Fruit fly (Drosophila melanogaster) whole organism, prepupa: Measurements from ENCODE around the gene Cpr65Au.
"Not testable (repeated sequence)": the region's sequence is repeated elsewhere in the genome, so short reads cannot be mapped to it uniquely, and the experiment has no call there.

Experiments used
- Blimp-1 ChIP-seq: fragments of 200-800 bp; sonication (Bioruptor generic); optimal IDR thresholded peaks from 3 replicates; lab custom pipeline; 2017; ENCODE audit warnings: missing biosample characterization, missing genetic modification characterization, mild to moderate bottlenecking, moderate library complexity, missing genetic modification reagents
- CG15336 ChIP-seq: fragments of 200-800 bp; sonication (Bioruptor generic); IDR thresholded peaks from 2 replicates; pipeline ENCODE4 v1.3.6; 2022; ENCODE audit warnings: missing biosample characterization, missing genetic modification characterization
- CG1621 ChIP-seq: fragments of 200-800 bp; sonication (Bioruptor generic); optimal IDR thresholded peaks from 3 replicates; lab custom pipeline; 2018; ENCODE audit warnings: missing biosample characterization, mild to moderate bottlenecking, missing genetic modification characterization
- CG32006 ChIP-seq: fragments of 200-800 bp; sonication (Bioruptor generic); optimal IDR thresholded peaks from 3 replicates; lab custom pipeline; 2017; ENCODE audit warnings: missing biosample characterization, mild to moderate bottlenecking, missing genetic modification characterization
- CG3919 ChIP-seq: fragments of 200-800 bp; sonication (Bioruptor generic); optimal IDR thresholded peaks from 3 replicates; lab custom pipeline; 2016; ENCODE audit warnings: missing biosample characterization, missing genetic modification characterization
- CG6276 ChIP-seq: fragments of 200-800 bp; sonication (Bioruptor generic); optimal IDR thresholded peaks from 2 replicates; lab custom pipeline; 2017; ENCODE audit warnings: missing biosample characterization, mild to moderate bottlenecking, missing genetic modification characterization
- CG6808 ChIP-seq: fragments of 200-800 bp; sonication (Bioruptor generic); optimal IDR thresholded peaks from 3 replicates; lab custom pipeline; 2017; ENCODE audit warnings: missing biosample characterization, missing genetic modification characterization, mild to moderate bottlenecking, moderate library complexity, missing genetic modification reagents
- CG7368 ChIP-seq: fragments of 200-800 bp; sonication (Bioruptor generic); optimal IDR thresholded peaks from 3 replicates; lab custom pipeline; 2016; ENCODE audit warnings: missing biosample characterization, missing genetic modification characterization
- CG8319 ChIP-seq: fragments of 200-800 bp; sonication (Bioruptor generic); optimal IDR thresholded peaks from 3 replicates; lab custom pipeline; 2016; ENCODE audit warnings: missing biosample characterization, missing genetic modification characterization
- CG8632 ChIP-seq: fragments of 200-800 bp; sonication (Bioruptor generic); optimal IDR thresholded peaks from 3 replicates; lab custom pipeline; 2016; ENCODE audit warnings: missing biosample characterization, missing genetic modification characterization
- Eip78C ChIP-seq: fragments of 200-800 bp; sonication (Bioruptor generic); peaks from one replicate; lab custom pipeline; 2016; ENCODE audit warnings: missing biosample characterization, missing genetic modification characterization
- Eip93F ChIP-seq: fragments of 200-800 bp; sonication (Bioruptor generic); optimal IDR thresholded peaks from 2 replicates; lab custom pipeline; 2016; ENCODE audit warnings: missing biosample characterization, mild to moderate bottlenecking, missing genetic modification characterization
- Ets96B ChIP-seq: fragments of 200-800 bp; optimal IDR thresholded peaks from 2 replicates; lab custom pipeline; 2019; ENCODE audit warnings: missing biosample characterization, mild to moderate bottlenecking, missing genetic modification characterization, moderate library complexity
- Gug ChIP-seq: fragments of 200-800 bp; sonication (Bioruptor generic); IDR thresholded peaks from 2 replicates; pipeline ENCODE4 v1.3.6; 2022; ENCODE audit warnings: missing biosample characterization, missing genetic modification characterization
- Hr38 ChIP-seq: sonication (Bioruptor generic); optimal IDR thresholded peaks from 2 replicates; lab custom pipeline; 2016; ENCODE audit warnings: missing biosample characterization, missing genetic modification characterization
- Hr4 ChIP-seq: fragments of 200-800 bp; sonication (Bioruptor generic); optimal IDR thresholded peaks from 3 replicates; lab custom pipeline; 2016; ENCODE audit warnings: missing biosample characterization, missing genetic modification characterization
- Lpt ChIP-seq: fragments of 200-800 bp; sonication (Bioruptor generic); optimal IDR thresholded peaks from 3 replicates; lab custom pipeline; 2016; ENCODE audit warnings: missing biosample characterization, missing genetic modification characterization
- Met ChIP-seq: fragments of 200-800 bp; sonication (Bioruptor generic); optimal IDR thresholded peaks from 3 replicates; lab custom pipeline; 2016; ENCODE audit warnings: missing biosample characterization, missing genetic modification characterization
- OdsH ChIP-seq: fragments of 200-800 bp; sonication (Bioruptor generic); optimal IDR thresholded peaks from 3 replicates; lab custom pipeline; 2016; ENCODE audit warnings: missing biosample characterization, missing genetic modification characterization
- Sox102F ChIP-seq: fragments of 200-800 bp; sonication (Bioruptor generic); optimal IDR thresholded peaks from 2 replicates; lab custom pipeline; 2016; ENCODE audit warnings: missing biosample characterization, mild to moderate bottlenecking, missing genetic modification characterization
- acj6 ChIP-seq: fragments of 200-800 bp; sonication (Bioruptor generic); optimal IDR thresholded peaks from 3 replicates; lab custom pipeline; 2016; ENCODE audit warnings: missing biosample characterization, missing genetic modification characterization
- cyc ChIP-seq: fragments of 200-800 bp; sonication (Bioruptor generic); optimal IDR thresholded peaks from 3 replicates; lab custom pipeline; 2016; ENCODE audit warnings: missing biosample characterization, missing genetic modification characterization
- dsx ChIP-seq: fragments of 200-800 bp; optimal IDR thresholded peaks from 3 replicates; lab custom pipeline; 2019; ENCODE audit warnings: missing biosample characterization, mild to moderate bottlenecking, missing genetic modification characterization, moderate library complexity; ENCODE audit not compliant: poor library complexity, severe bottlenecking
- lz ChIP-seq: fragments of 200-800 bp; sonication (Bioruptor generic); optimal IDR thresholded peaks from 3 replicates; lab custom pipeline; 2016; ENCODE audit warnings: missing biosample characterization, missing genetic modification characterization
- net ChIP-seq: fragments of 200-800 bp; sonication (Bioruptor generic); optimal IDR thresholded peaks from 3 replicates; lab custom pipeline; 2016; ENCODE audit warnings: missing biosample characterization, missing genetic modification characterization
- pdm3 ChIP-seq: fragments of 200-800 bp; sonication (Bioruptor generic); optimal IDR thresholded peaks from 3 replicates; lab custom pipeline; 2016; ENCODE audit warnings: missing biosample characterization, missing genetic modification characterization
- salr ChIP-seq, 2 experiments: fragments of 200-800 bp; sonication (Bioruptor generic); optimal IDR thresholded peaks; 3 replicates each; lab custom pipeline; 2016 to 2018; ENCODE audit warnings: missing biosample characterization in 2 of 2, missing genetic modification characterization in 2 of 2, mild to moderate bottlenecking in 1 of 2
- spab ChIP-seq: fragments of 200-800 bp; sonication (Bioruptor generic); optimal IDR thresholded peaks from 2 replicates; lab custom pipeline; 2017; ENCODE audit warnings: missing biosample characterization, mild to moderate bottlenecking, missing genetic modification characterization, missing genetic modification reagents
- ss ChIP-seq, 2 experiments: fragments of 200-800 bp; sonication (Bioruptor generic); optimal IDR thresholded peaks; 2 replicates in 1 of 2; 3 replicates in 1 of 2; lab custom pipeline; 2017 to 2018; ENCODE audit warnings: mild to moderate bottlenecking in 2 of 2, missing biosample characterization in 2 of 2, missing genetic modification characterization in 2 of 2, moderate library complexity in 1 of 2
- vri ChIP-seq: fragments of 200-800 bp; sonication (Bioruptor generic); optimal IDR thresholded peaks from 3 replicates; lab custom pipeline; 2016; ENCODE audit warnings: missing biosample characterization, mild to moderate bottlenecking, missing genetic modification characterization

Cpr65Au gene

DNA sequence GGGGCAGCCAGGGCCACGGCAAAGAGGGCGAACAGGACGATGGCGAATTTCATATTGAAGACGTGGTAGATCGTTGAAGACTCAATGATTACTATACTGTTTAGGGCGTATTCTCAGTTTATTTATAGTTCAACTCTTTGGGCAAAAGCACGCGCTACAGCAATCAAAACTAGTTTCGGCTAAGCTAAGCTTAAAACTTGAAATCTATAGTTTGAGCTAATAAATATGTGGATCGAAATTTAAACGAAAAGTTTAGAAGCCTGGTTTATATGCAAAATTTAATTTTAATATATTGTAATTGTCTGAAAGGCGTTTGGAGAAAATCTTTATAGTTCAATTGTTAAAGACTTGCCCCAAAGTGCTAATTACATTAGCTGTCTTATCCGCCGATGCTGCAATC, 16.0 kb upstream of the Cpr65Au start, which contains the start of gene Cpr65Ax1:
Gene Cpr65Ax1, minus strand, starts transcription at position 101 of the 400 bp plus-strand sequence.
- not testable (repeated sequence) for TF ChIP-seq Lpt (GFP tag; lab: Kevin White, UChicago); Gug (GFP tag; lab: Robert Waterston, UW); CG8632 (GFP tag; lab: Kevin White, UChicago)
- TF ChIP-seq, all 60 proteins: peak for 0; not testable (repeated sequence) for 60

DNA sequence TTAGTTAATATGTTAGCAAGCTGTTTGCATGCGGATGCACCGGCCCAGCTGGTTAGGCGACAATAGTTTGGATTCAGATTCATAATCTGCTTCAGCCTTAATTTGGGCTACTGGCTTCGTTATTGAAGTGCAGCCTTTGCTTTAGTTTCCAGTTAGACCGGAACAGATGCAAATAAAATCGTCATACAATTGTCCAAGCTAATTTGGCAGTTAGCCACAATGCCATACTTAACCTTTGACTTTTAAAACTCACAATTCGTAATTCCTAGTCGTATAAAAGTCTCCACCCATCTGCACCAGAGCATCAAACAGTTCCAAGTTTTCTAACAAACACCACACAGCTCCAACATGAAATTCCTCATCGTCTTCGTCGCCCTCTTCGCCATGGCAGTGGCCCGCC, 14.5 kb upstream of the Cpr65Au start, which contains the start of gene Lcp65Ab2:
Gene Lcp65Ab2, plus strand, starts transcription at position 301 of the 400 bp plus-strand sequence.
- TF ChIP-seq lz (GFP tag; lab: Kevin White, UChicago); Eip93F; CG1621 (tag; lab: Kevin White, UChicago): not testable (repeated sequence)

DNA sequence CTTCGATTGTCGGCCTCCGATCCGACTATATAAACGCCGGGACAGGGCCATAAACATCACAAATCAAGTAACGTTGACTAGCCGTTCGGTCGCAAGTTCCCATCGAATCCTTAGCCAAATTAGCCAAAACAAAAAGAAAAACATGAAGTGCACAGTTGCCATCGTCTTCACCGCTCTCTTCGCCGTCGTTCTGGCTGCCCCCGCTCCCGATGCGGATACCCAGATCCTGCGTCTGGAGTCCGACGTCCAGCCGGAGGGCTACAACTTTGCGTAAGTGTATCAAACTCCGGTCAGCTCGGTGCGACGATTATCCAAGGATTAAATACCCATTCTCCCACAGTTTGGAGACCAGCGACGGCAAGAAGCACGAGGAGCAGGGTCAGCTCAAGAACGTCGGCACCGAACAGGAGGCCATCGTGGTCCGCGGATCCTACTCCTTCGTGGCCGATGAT, 12.9 kb upstream of the Cpr65Au start, which contains the start of gene Lcp65Ac:
Gene Lcp65Ac, plus strand, starts transcription at position 51 of the 452 bp plus-strand sequence.
- no peak for TF ChIP-seq CG3919
- no peak for TF ChIP-seq Eip93F
- TF ChIP-seq net: no peak
- TF ChIP-seq CG8319 (GFP tag; lab: Kevin White, UChicago): no peak
- no peak for TF ChIP-seq CG6808 (GFP tag; lab: Kevin White, UChicago)
- no peak for TF ChIP-seq cyc
- TF ChIP-seq spab (GFP tag; lab: Kevin White, UChicago): no peak
- no peak for TF ChIP-seq pdm3 (GFP tag; lab: Kevin White, UChicago)
- TF ChIP-seq Hr4 (GFP tag; lab: Kevin White, UChicago): no peak
- TF ChIP-seq CG1621 (tag; lab: Kevin White, UChicago): no peak
- TF ChIP-seq salr (GFP tag; optimal IDR thresholded peaks at IDR 0.05; lab: Kevin White, UChicago): no peak
- no peak for TF ChIP-seq OdsH (GFP tag; lab: Kevin White, UChicago)
- no peak for TF ChIP-seq lz (GFP tag; lab: Kevin White, UChicago)

DNA sequence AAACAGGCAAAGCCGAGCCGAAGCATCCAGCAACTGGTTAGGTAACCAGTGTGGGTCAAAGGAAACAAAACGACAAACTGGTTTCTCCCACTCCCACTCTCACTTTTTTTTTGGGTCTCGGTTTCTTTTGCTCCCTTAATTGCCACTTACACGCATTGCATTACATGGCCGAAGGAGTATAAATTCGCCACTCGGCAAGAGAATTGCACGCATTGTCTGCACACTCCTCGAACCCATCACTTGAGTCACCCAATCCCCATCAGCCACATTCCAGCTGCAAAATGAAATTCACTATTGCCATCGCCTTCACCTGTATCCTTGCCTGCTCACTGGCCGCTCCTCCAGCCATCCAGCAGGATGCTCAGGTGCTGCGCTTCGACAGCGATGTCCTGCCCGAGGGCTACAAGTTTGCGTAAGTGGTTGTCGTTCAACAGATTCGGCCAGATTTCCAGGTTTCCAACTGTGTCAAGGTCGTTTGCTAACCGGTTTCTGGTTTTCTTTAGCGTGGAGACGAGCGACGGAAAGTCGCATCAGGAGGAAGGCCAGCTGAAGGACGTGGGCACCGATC, 11.4 kb upstream of the Cpr65Au start, which contains the start of gene Lcp65Ad:
Gene Lcp65Ad, plus strand, starts transcription at position 208 of the 568 bp plus-strand sequence.
- no peak for TF ChIP-seq Ets96B
- TF ChIP-seq Sox102F (GFP tag; lab: Kevin White, UChicago): no peak
- TF ChIP-seq CG6808 (GFP tag; lab: Kevin White, UChicago): peak; percentile 14
- TF ChIP-seq CG1621 (tag; lab: Kevin White, UChicago): no peak
- TF ChIP-seq Eip78C (GFP tag; lab: Kevin White, UChicago): peak; percentile 58
- no peak for TF ChIP-seq CG7368 (GFP tag; lab: Kevin White, UChicago)
- peak; percentile 31 to 63 for TF ChIP-seq ss (GFP tag; optimal IDR thresholded peaks at IDR 0.05; lab: Kevin White, UChicago)
- no peak for TF ChIP-seq acj6 (GFP tag; lab: Kevin White, UChicago)
- no peak for TF ChIP-seq Met (GFP tag; lab: Kevin White, UChicago)
- TF ChIP-seq Blimp-1 (GFP tag; lab: Kevin White, UChicago): peak; percentile 84
- TF ChIP-seq CG6276 (GFP tag; lab: Kevin White, UChicago): no peak

DNA sequence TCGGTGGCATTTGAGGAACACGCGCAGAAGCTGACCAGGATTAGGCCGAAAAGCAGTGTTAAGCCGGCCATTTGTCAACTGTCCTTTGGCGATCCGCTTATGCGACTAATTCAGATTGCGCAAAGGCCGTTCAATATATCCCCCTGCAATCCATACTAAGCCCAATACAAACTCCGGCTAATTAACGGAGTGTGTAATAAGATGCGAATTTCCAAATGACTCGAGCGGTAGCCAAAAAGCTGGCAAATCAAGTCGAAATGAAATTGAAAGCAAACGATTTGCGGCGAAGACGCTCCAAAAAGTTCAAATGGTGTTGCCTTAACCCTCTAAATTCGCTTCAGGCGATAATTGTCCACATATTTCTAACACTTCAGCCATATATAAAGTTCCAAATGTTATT, 10.4 kb upstream of the Cpr65Au start, which contains the start of gene Cpr65Aw:
Gene Cpr65Aw, minus strand, starts transcription at position 101 of the 400 bp plus-strand sequence.
- no peak for TF ChIP-seq Hr38 (GFP tag; lab: Kevin White, UChicago)
- no peak for TF ChIP-seq dsx
- no peak for TF ChIP-seq CG3919
- TF ChIP-seq CG15336: no peak
- TF ChIP-seq lz (GFP tag; lab: Kevin White, UChicago): no peak
- TF ChIP-seq, all 60 proteins: peak for 0

DNA sequence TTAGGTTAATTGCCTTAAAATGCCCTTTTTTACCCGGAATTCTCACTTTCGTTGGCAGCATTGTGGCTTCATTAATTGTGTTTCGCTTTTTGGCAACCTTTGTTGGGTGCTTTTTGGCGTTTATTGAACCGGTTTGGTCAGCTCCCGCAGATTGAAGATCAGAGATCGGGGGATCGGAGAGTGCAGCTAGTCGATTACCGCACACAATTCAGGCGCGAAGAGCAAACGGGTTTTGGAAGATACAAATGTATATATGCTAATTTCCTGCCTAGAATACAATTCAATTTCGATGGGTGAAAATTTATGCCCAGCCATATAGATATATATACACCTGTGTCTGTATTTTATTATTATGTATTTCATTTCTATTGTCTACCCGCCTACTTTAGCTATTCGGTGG, 9.6 kb upstream of the Cpr65Au start:
- TF ChIP-seq CG32006 (GFP tag; lab: Kevin White, UChicago) (no peak), vri (peak; percentile 90), Blimp-1 (GFP tag; lab: Kevin White, UChicago) (peak; percentile 92), CG1621 (tag; lab: Kevin White, UChicago) (no peak)
